Worm (Caenorhabditis elegans) whole organism, young adult: ENCODE data around the gene srx-121.
"Not testable (repeated sequence)": the region's sequence is repeated elsewhere in the genome, so short reads cannot be mapped to it uniquely, and the experiment has no call there.

Experiments used
- B0336.3 ChIP-seq: fragments of 200-800 bp; sonication (Bioruptor generic); IDR thresholded peaks from 2 replicates; pipeline ENCODE4 v1.3.6; 2022; ENCODE audit warnings: missing genetic modification characterization, missing compliant biosample characterization
- C06A6.2 ChIP-seq: fragments of 200-800 bp; sonication (Bioruptor generic); conservative IDR thresholded peaks from 2 replicates; pipeline ENCODE4 v1.3.6; 2022; ENCODE audit warnings: missing genetic modification characterization, missing compliant biosample characterization
- C17E4.6 ChIP-seq: fragments of 200-800 bp; sonication (Bioruptor generic); IDR thresholded peaks from 2 replicates; pipeline ENCODE4 v1.3.6; 2022; ENCODE audit warnings: missing genetic modification reagents, missing genetic modification characterization, missing compliant biosample characterization
- D2030.7 ChIP-seq: fragments of 200-800 bp; sonication (Bioruptor generic); IDR thresholded peaks from 2 replicates; pipeline ENCODE4 v1.3.6; 2022; ENCODE audit warnings: missing genetic modification reagents, missing genetic modification characterization, missing compliant biosample characterization
- F37B4.10 ChIP-seq: fragments of 200-800 bp; sonication (Bioruptor generic); IDR thresholded peaks from 2 replicates; pipeline ENCODE4 v1.3.6; 2022; ENCODE audit warnings: missing genetic modification characterization, missing compliant biosample characterization
- F52B5.7 ChIP-seq: sonication (generic microtip); optimal IDR thresholded peaks from 2 replicates; lab custom pipeline; 2016; ENCODE audit warnings: mild to moderate bottlenecking, missing genetic modification characterization, missing compliant biosample characterization
- F55B11.4 ChIP-seq: sonication (generic microtip); optimal IDR thresholded peaks from 2 replicates; lab custom pipeline; 2016; ENCODE audit warnings: missing compliant biosample characterization, missing genetic modification characterization, borderline replicate concordance; ENCODE audit not compliant: insufficient read depth
- Y53F4B.3 ChIP-seq: fragments of 200-800 bp; sonication (Bioruptor generic); IDR thresholded peaks from 2 replicates; pipeline ENCODE4 v1.3.6; 2022; ENCODE audit warnings: missing genetic modification reagents, missing genetic modification characterization, missing compliant biosample characterization
- Y53G8AR.9 ChIP-seq: fragments of 200-800 bp; sonication (Bioruptor generic); conservative IDR thresholded peaks from 2 replicates; pipeline ENCODE4 v1.3.6; 2022; ENCODE audit warnings: missing genetic modification reagents, missing genetic modification characterization, missing compliant biosample characterization
- Y67H2A.10 ChIP-seq: fragments of 200-800 bp; sonication (Bioruptor generic); conservative IDR thresholded peaks from 2 replicates; pipeline ENCODE4 v1.3.6; 2022; ENCODE audit warnings: missing genetic modification reagents, missing genetic modification characterization, missing compliant biosample characterization
- akir-1 ChIP-seq: fragments of 200-800 bp; sonication (Bioruptor generic); optimal IDR thresholded peaks from 2 replicates; lab custom pipeline; 2018; ENCODE audit warnings: mild to moderate bottlenecking, missing genetic modification characterization, moderate library complexity, missing compliant biosample characterization
- ama-1 ChIP-seq, 3 experiments: fragments of 150-350 bp in 1 of 3; sonication (generic microtip) in 2 of 3; optimal IDR thresholded peaks; 2 replicates each; lab custom pipeline; 2014 to 2018; ENCODE audit warnings: missing biosample characterization in 2 of 3, missing genetic modification characterization in 2 of 3, missing genetic modification reagents in 2 of 3
- bed-2 ChIP-seq: fragments of 200-800 bp; sonication (Bioruptor generic); IDR thresholded peaks from 2 replicates; pipeline ENCODE4 v1.3.6; 2022; ENCODE audit warnings: missing genetic modification reagents, missing genetic modification characterization, missing compliant biosample characterization
- cebp-1 ChIP-seq, 2 experiments: fragments of 200-800 bp in 1 of 2; sonication (Bioruptor generic) in 1 of 2; sonication (generic microtip) in 1 of 2; IDR thresholded peaks in 1 of 2; optimal IDR thresholded peaks in 1 of 2; 2 replicates each; pipeline versions ENCODE4 v1.3.6 to Lab custom; 2017 to 2022; ENCODE audit warnings: missing compliant biosample characterization in 2 of 2, missing genetic modification characterization in 2 of 2, mild to moderate bottlenecking in 1 of 2, missing genetic modification reagents in 1 of 2, moderate library complexity in 1 of 2
- ceh-27 ChIP-seq: fragments of 200-800 bp; sonication (Bioruptor generic); optimal IDR thresholded peaks from 2 replicates; lab custom pipeline; 2018; ENCODE audit warnings: mild to moderate bottlenecking, missing genetic modification characterization, moderate library complexity, missing compliant biosample characterization
- ceh-58 ChIP-seq: fragments of 200-800 bp; sonication (Bioruptor generic); IDR thresholded peaks from 2 replicates; pipeline ENCODE4 v1.3.6; 2022; ENCODE audit warnings: missing genetic modification characterization, missing compliant biosample characterization
- die-1 ChIP-seq: sonication (generic microtip); optimal IDR thresholded peaks from 2 replicates; lab custom pipeline; 2016; ENCODE audit warnings: missing genotype, mild to moderate bottlenecking, missing genetic modification characterization, missing compliant biosample characterization
- dpff-1 ChIP-seq: sonication (generic microtip); optimal IDR thresholded peaks from 2 replicates; lab custom pipeline; 2017; ENCODE audit warnings: mild to moderate bottlenecking, missing genetic modification characterization, missing compliant biosample characterization
- dpl-1 ChIP-seq: fragments of 150-350 bp; optimal IDR thresholded peaks from 2 replicates; lab custom pipeline; 2014; ENCODE audit warnings: missing biosample characterization, missing genetic modification reagents, missing genetic modification characterization
- hlh-26 ChIP-seq: fragments of 200-800 bp; sonication (Bioruptor generic); conservative IDR thresholded peaks from 2 replicates; pipeline ENCODE4 v1.3.6; 2022; ENCODE audit warnings: missing genetic modification reagents, missing genetic modification characterization, missing compliant biosample characterization
- hsf-1 ChIP-seq: fragments of 200-800 bp; sonication (Bioruptor generic); IDR thresholded peaks from 2 replicates; pipeline ENCODE4 v1.3.6; 2022; ENCODE audit warnings: missing genetic modification reagents, missing genetic modification characterization, missing compliant biosample characterization
- lsl-1 ChIP-seq: fragments of 200-800 bp; sonication (Bioruptor generic); optimal IDR thresholded peaks from 2 replicates; lab custom pipeline; 2018; ENCODE audit warnings: mild to moderate bottlenecking, missing genetic modification characterization, moderate library complexity, missing compliant biosample characterization
- lsy-27 ChIP-seq: sonication (generic microtip); optimal IDR thresholded peaks from 2 replicates; lab custom pipeline; 2017; ENCODE audit warnings: missing genetic modification characterization, mild to moderate bottlenecking, missing compliant biosample characterization, antibody characterized with exemption, missing genotype, borderline replicate concordance; ENCODE audit not compliant: insufficient read depth
- madf-3 ChIP-seq: fragments of 200-800 bp; sonication (Bioruptor generic); IDR thresholded peaks from 2 replicates; pipeline ENCODE4 v1.3.6; 2022; ENCODE audit warnings: missing genetic modification reagents, missing genetic modification characterization, missing compliant biosample characterization
- mel-28 ChIP-seq: sonication (generic microtip); optimal IDR thresholded peaks from 2 replicates; lab custom pipeline; 2016; ENCODE audit warnings: borderline replicate concordance, mild to moderate bottlenecking, missing genetic modification characterization, missing compliant biosample characterization
- nfya-1 ChIP-seq: sonication (generic microtip); optimal IDR thresholded peaks from 2 replicates; lab custom pipeline; 2017; ENCODE audit warnings: antibody characterized with exemption, missing compliant biosample characterization, missing genetic modification characterization, borderline replicate concordance; ENCODE audit not compliant: insufficient read depth
- nfyb-1 ChIP-seq: fragments of 200-800 bp; sonication (Bioruptor generic); IDR thresholded peaks from 2 replicates; pipeline ENCODE4 v1.3.6; 2022; ENCODE audit warnings: missing genetic modification reagents, missing genetic modification characterization, missing compliant biosample characterization
- rec-8 ChIP-seq, 2 experiments: sonication (generic microtip); optimal IDR thresholded peaks; 2 replicates each; lab custom pipeline; 2016; ENCODE audit warnings: mild to moderate bottlenecking in 2 of 2, missing genetic modification characterization in 2 of 2, missing genetic modification reagents in 2 of 2, missing genotype in 2 of 2, missing biosample characterization in 1 of 2, missing compliant biosample characterization in 1 of 2, moderate library complexity in 1 of 2
- rpc-1 ChIP-seq, 2 experiments: fragments of 150-350 bp in 1 of 2; sonication (generic microtip) in 1 of 2; optimal IDR thresholded peaks; 2 replicates each; lab custom pipeline; 2014 to 2018; ENCODE audit warnings: missing biosample characterization in 1 of 2, missing genetic modification characterization in 1 of 2, missing genetic modification reagents in 1 of 2, missing genotype in 1 of 2
- sdz-38 ChIP-seq: sonication (generic microtip); optimal IDR thresholded peaks from 2 replicates; lab custom pipeline; 2016; ENCODE audit warnings: missing genotype, missing genetic modification characterization, missing compliant biosample characterization
- tbp1 ChIP-seq: fragments of 200-800 bp; sonication (Bioruptor generic); optimal IDR thresholded peaks from 2 replicates; lab custom pipeline; 2018; ENCODE audit warnings: mild to moderate bottlenecking, missing genetic modification characterization, missing compliant biosample characterization
- ztf-22 ChIP-seq: fragments of 200-800 bp; sonication (Bioruptor generic); optimal IDR thresholded peaks from 2 replicates; lab custom pipeline; 2018; ENCODE audit warnings: mild to moderate bottlenecking, missing genetic modification characterization, moderate library complexity, missing compliant biosample characterization

Gene srx-121

ce11 chrV:3408602-3409001 is 36.0 kb upstream of the srx-121 start, which contains the start of gene T20D4.7:
TSS of gene T20D4.7 (plus strand) at chrV:3408902.
- TF ChIP-seq bed-2 (GFP tag; lab: Robert Waterston, UW) (no peak), C17E4.6 (no peak), lsy-27 (tag; lab: Kevin White, UChicago) (no peak), Y53G8AR.9 (GFP tag; lab: Robert Waterston, UW) (no peak), F52B5.7 (tag; lab: Kevin White, UChicago) (no peak), F55B11.4 (tag; lab: Kevin White, UChicago) (no peak), rpc-1 (optimal IDR thresholded peaks at IDR 0.05; lab: Kevin White, UChicago) (no peak), rpc-1 (tag; optimal IDR thresholded peaks at IDR 0.05; lab: Kevin White, UChicago) (no peak), C06A6.2 (GFP tag; lab: Robert Waterston, UW) (no peak), hsf-1 (no peak), madf-3 (GFP tag; lab: Robert Waterston, UW) (no peak), Y53F4B.3 (GFP tag; lab: Robert Waterston, UW) (no peak), lsl-1 (no peak), cebp-1 (GFP tag; IDR thresholded peaks at IDR 0.05; lab: Robert Waterston, UW) (no peak), cebp-1 (tag; optimal IDR thresholded peaks at IDR 0.05; lab: Kevin White, UChicago) (no peak), tbp1 (GFP tag; lab: Kevin White, UChicago) (no peak), rec-8 (tag; optimal IDR thresholded peaks at IDR 0.05; lab: Kevin White, UChicago) (no peak)
- TF ChIP-seq, all 124 proteins: peak for 0

ce11 chrV:3399952-3400351 is 27.4 kb upstream of the srx-121 start, which contains the start of gene T20D4.10:
TSS of gene T20D4.10 (plus strand) at chrV:3400252.
- TF ChIP-seq B0336.3 (GFP tag; lab: Robert Waterston, UW); D2030.7 (GFP tag; lab: Robert Waterston, UW); nfya-1 (tag; lab: Kevin White, UChicago): not testable (repeated sequence)

- TF ChIP-seq dpff-1 (tag; lab: Kevin White, UChicago) (no peak), ama-1 (optimal IDR thresholded peaks at IDR 0.05; lab: Kevin White, UChicago) (no peak), ama-1 (GFP tag; optimal IDR thresholded peaks at IDR 0.05; lab: Kevin White, UChicago) (no peak), ceh-27 (no peak), sdz-38 (tag; lab: Kevin White, UChicago) (no peak), ztf-22 (GFP tag; lab: Kevin White, UChicago) (no peak), akir-1 (GFP tag; lab: Kevin White, UChicago) (no peak), rec-8 (tag; optimal IDR thresholded peaks at IDR 0.05; lab: Kevin White, UChicago) (no peak), Y67H2A.10 (no peak), mel-28 (tag; lab: Kevin White, UChicago) (no peak), dpl-1 (GFP tag; lab: Kevin White, UChicago) (no peak), ceh-58 (GFP tag; lab: Robert Waterston, UW) (no peak), Y53F4B.3 (GFP tag; lab: Robert Waterston, UW) (no peak), C17E4.6 (no peak), F52B5.7 (tag; lab: Kevin White, UChicago) (no peak), nfyb-1 (GFP tag; lab: Robert Waterston, UW) (no peak), D2030.7 (GFP tag; lab: Robert Waterston, UW) (no peak), F37B4.10 (GFP tag; lab: Robert Waterston, UW) (no peak)
These were observed 25.7 kb upstream of the srx-121 start, which contains the start of gene T20D4.11 for ce11 chrV:3398314-3398713. TSS of gene T20D4.11 (plus strand) at chrV:3398690.

- not testable (repeated sequence) for TF ChIP-seq C06A6.2 (GFP tag; lab: Robert Waterston, UW); hlh-26 (GFP tag; lab: Robert Waterston, UW); die-1 (tag; lab: Kevin White, UChicago)
- TF ChIP-seq, all 124 proteins: peak for 0; not testable (repeated sequence) for 124
These were observed 24.2 kb upstream of the srx-121 start, which contains the start of gene T20D4.12 for ce11 chrV:3396765-3397164. TSS of gene T20D4.12 (plus strand) at chrV:3397065.
